Worm (Caenorhabditis elegans) whole organism, L2 larva: Measurements from ENCODE around the gene fbxa-53.

Experiments used
- skn-1 ChIP-seq: sonication (generic microtip); optimal IDR thresholded peaks from 2 replicates; lab custom pipeline; 2017; ENCODE audit warnings: missing biosample characterization, missing genetic modification characterization
- zag-1 ChIP-seq: fragments of 150-350 bp; optimal IDR thresholded peaks from 2 replicates; lab custom pipeline; 2014; ENCODE audit warnings: missing biosample characterization, missing genetic modification characterization

- no peak for TF ChIP-seq skn-1 (tag; lab: Kevin White, UChicago)
- TF ChIP-seq zag-1 (tag; lab: Kevin White, UChicago): no peak
Measured at ce11 chrX:1682558-1682957, 35.8 kb downstream of the fbxa-53 start, which contains the start of gene meg-4.
